Worm (Caenorhabditis elegans): ENCODE data around the gene mrpl-36.

mrpl-36 gene

ce11 chrIII:9867780-9868503 lies 20.0 kb upstream of the mrpl-36 start, which contains the start of gene dhhc-4:
dhhc-4 (minus strand) TSS chrIII:9867792.
- TF ChIP-seq unc-39 (tag; optimal IDR thresholded peaks at IDR 0.05) (no peak), nhr-12 (tag; optimal IDR thresholded peaks at IDR 0.05) (no peak), M03D4.4 (tag; optimal IDR thresholded peaks at IDR 0.05) (no peak), mep-1 (tag; optimal IDR thresholded peaks at IDR 0.05) (peak; percentile 52), ceh-83 (GFP tag; optimal IDR thresholded peaks at IDR 0.05) (peak; percentile 9), cnd-1 (tag; optimal IDR thresholded peaks at IDR 0.05) (no peak), lin-13 (tag; optimal IDR thresholded peaks at IDR 0.05) (peak; percentile 6), sem-2 (GFP tag; optimal IDR thresholded peaks at IDR 0.05) (no peak), bed-3 (GFP tag; optimal IDR thresholded peaks at IDR 0.05) (no peak), elt-3 (tag; optimal IDR thresholded peaks at IDR 0.05) (no peak), ces-1 (GFP tag; optimal IDR thresholded peaks at IDR 0.05) (no peak), nhr-237 (tag; optimal IDR thresholded peaks at IDR 0.05) (no peak), sptf-1 (tag; optimal IDR thresholded peaks at IDR 0.05) (peak; percentile 25), mab-5 (tag; optimal IDR thresholded peaks at IDR 0.05) (peak; percentile 26), lsy-2 (tag; optimal IDR thresholded peaks at IDR 0.05) (peak; percentile 48)

DNA sequence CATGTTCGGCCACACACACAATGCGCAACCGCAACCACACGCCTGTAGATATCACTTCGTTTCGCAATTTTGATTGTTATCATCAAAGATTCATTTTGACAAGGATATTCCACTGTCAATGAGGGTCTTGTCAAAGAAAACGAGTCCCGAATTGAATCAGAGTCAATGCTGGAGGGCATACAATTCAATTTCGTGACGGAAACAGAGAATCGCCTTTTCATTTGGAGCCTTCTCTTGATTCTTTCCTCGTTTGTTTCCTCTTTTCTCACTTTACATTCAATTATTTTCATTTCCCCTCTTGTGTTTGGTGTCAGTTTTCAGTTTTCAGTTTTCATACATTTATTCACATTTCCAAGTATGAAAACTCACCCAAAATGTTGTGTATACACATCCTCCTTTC lies 19.4 kb upstream of the mrpl-36 start:
- TF ChIP-seq ces-1 (GFP tag; optimal IDR thresholded peaks at IDR 0.05) (peak; percentile 94), M03D4.4 (tag; optimal IDR thresholded peaks at IDR 0.05) (no peak), tbx-8 (GFP tag; optimal IDR thresholded peaks at IDR 0.05) (no peak), bed-3 (GFP tag; optimal IDR thresholded peaks at IDR 0.05) (no peak), nhr-76 (tag; optimal IDR thresholded peaks at IDR 0.05) (no peak), zip-8 (tag; optimal IDR thresholded peaks at IDR 0.05) (no peak)

DNA sequence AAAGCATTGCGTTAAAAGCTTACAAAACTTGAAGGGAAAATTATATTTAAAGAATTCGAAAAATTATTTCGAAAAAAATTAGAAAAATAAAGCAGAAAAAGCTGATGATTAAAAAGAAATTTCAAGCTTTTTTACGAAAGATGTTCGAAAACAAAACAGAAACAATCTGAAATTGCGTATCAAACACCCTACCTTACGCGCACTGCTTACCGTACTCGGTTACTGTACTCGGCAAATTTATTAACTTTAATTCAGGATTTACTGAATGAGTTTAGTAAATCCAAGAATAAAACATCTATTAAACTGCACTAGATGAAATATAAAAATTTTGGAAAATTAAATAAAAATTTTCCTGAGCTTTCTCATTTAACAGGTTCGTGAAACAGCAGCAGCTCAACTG lies 14.6 kb upstream of the mrpl-36 start:
- peak; percentile 69 for TF ChIP-seq lsy-2 (tag; optimal IDR thresholded peaks at IDR 0.05)
- TF ChIP-seq nhr-2 (tag; optimal IDR thresholded peaks at IDR 0.05), result no peak

DNA sequence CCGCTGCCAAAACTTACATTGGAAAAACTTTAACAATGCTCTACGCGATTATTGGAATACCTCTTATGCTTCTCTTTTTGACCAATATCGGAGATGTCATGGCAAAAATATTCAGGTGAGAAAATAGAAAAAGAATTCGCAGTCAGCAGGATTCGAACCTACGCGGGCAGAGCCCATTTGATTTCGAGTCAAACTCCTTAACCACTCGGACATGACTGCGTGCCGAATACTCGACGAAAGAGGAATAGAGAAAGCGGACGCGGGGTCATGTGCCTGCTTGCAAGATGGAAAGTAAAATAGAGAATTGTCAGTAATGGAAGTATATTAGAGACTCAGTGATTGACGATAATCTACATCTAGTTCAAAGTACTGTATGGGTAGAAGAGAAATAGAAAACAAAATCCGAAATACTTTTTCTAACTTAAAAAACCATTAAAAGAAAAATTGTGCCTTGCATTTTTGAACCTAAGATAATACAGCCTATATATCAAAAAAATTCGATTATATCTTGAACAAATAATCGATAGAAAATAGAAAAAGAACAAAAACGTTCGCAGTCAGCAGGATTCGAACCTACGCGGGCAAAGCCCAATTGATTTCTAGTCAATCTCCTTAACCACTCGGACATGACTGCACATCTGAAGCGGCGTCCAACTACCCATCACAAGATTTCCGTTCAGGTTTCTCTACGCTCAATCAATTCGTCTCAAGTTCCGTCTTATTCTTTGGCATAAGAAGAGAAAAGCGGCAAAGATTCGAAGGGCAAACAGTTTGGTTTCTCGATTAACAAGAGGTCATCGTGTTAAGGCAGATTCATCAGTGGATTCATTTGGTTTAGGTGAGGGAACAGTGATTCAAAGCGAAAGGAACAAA lies 13.8 kb upstream of the mrpl-36 start:
- TF ChIP-seq mab-5 (tag; optimal IDR thresholded peaks at IDR 0.05) (no peak), lin-32 (GFP tag; optimal IDR thresholded peaks at IDR 0.05) (peak; percentile 89), pha-4 (tag; optimal IDR thresholded peaks at IDR 0.05) (peak; percentile 36), ham-2 (GFP tag; optimal IDR thresholded peaks at IDR 0.05) (peak; percentile 56), hlh-1 (tag; optimal IDR thresholded peaks at IDR 0.05) (peak; percentile 26), sptf-1 (tag; optimal IDR thresholded peaks at IDR 0.05) (peak; percentile 90), ces-1 (GFP tag; optimal IDR thresholded peaks at IDR 0.05) (peak; percentile 45), M03D4.4 (tag; optimal IDR thresholded peaks at IDR 0.05) (peak; percentile 83), zip-8 (tag; optimal IDR thresholded peaks at IDR 0.05) (no peak), unc-62 (GFP tag; optimal IDR thresholded peaks at IDR 0.05) (peak; percentile 32), unc-39 (tag; optimal IDR thresholded peaks at IDR 0.05) (no peak), drap-1 (GFP tag; optimal IDR thresholded peaks at IDR 0.05) (peak; percentile 93), mls-2 (tag; optimal IDR thresholded peaks at IDR 0.05) (peak; percentile 94), nhr-2 (tag; optimal IDR thresholded peaks at IDR 0.05) (no peak), ceh-43 (GFP tag; optimal IDR thresholded peaks at IDR 0.05) (peak; percentile 85), mep-1 (tag; optimal IDR thresholded peaks at IDR 0.05) (peak; percentile 53), unc-120 (tag; optimal IDR thresholded peaks at IDR 0.05; ENCODE audit: poor library complexity, severe bottlenecking) (peak; percentile 82), bed-3 (GFP tag; optimal IDR thresholded peaks at IDR 0.05) (peak; percentile 80), blmp-1 (tag; optimal IDR thresholded peaks at IDR 0.05) (no peak), snpc-4 (tag; optimal IDR thresholded peaks at IDR 0.05) (no peak), elt-1 (tag; optimal IDR thresholded peaks at IDR 0.05; ENCODE audit: borderline replicate concordance, insufficient read depth) (no peak), nhr-237 (tag; optimal IDR thresholded peaks at IDR 0.05) (no peak), nhr-12 (tag; optimal IDR thresholded peaks at IDR 0.05) (no peak), lin-13 (tag; optimal IDR thresholded peaks at IDR 0.05) (peak; percentile 23), ceh-83 (GFP tag; optimal IDR thresholded peaks at IDR 0.05) (peak; percentile 84), nhr-28 (tag; optimal IDR thresholded peaks at IDR 0.05) (peak; percentile 28), cnd-1 (tag; optimal IDR thresholded peaks at IDR 0.05) (peak; percentile 89), tbx-8 (GFP tag; optimal IDR thresholded peaks at IDR 0.05) (peak; percentile 63), ceh-39 (tag; optimal IDR thresholded peaks at IDR 0.05) (no peak), sem-2 (GFP tag; optimal IDR thresholded peaks at IDR 0.05) (peak; percentile 71), lsy-2 (tag; optimal IDR thresholded peaks at IDR 0.05) (no peak), ztf-11 (tag; optimal IDR thresholded peaks at IDR 0.05) (no peak), elt-3 (tag; optimal IDR thresholded peaks at IDR 0.05) (no peak), nhr-76 (tag; optimal IDR thresholded peaks at IDR 0.05) (no peak), flh-1 (GFP tag; optimal IDR thresholded peaks at IDR 0.05) (peak; percentile 65)

All from whole organism, mixed stage, embryonic.